Worm (Caenorhabditis elegans): ENCODE results near the gene srx-43.

srx-43 gene

ce11 chrV:16023051-16023450 is 5.3 kb downstream of the srx-43 start, which contains the start of gene cwc-15:
TSS of gene cwc-15 (plus strand) at chrV:16023351.
- no peak for TF ChIP-seq alr-1 (tag; optimal IDR thresholded peaks at IDR 0.05)
- TF ChIP-seq zag-1 (tag; optimal IDR thresholded peaks at IDR 0.05), result no peak
- no peak for TF ChIP-seq fos-1 (tag; optimal IDR thresholded peaks at IDR 0.05)
- TF ChIP-seq dmd-4 (tag; optimal IDR thresholded peaks at IDR 0.05), result no peak

- TF ChIP-seq snpc-4 (tag; optimal IDR thresholded peaks at IDR 0.05) (no peak), nhr-6 (tag; optimal IDR thresholded peaks at IDR 0.05) (no peak), elt-3 (tag; optimal IDR thresholded peaks at IDR 0.05) (no peak), blmp-1 (tag; optimal IDR thresholded peaks at IDR 0.05; ENCODE audit: insufficient read depth) (no peak), ama-1 (optimal IDR thresholded peaks at IDR 0.05) (no peak), nhr-129 (tag; optimal IDR thresholded peaks at IDR 0.05) (no peak)
Observed at ce11 chrV:16023559-16023958, 5.8 kb downstream of the srx-43 start.

- TF ChIP-seq ztf-4 (tag; optimal IDR thresholded peaks at IDR 0.05) (no peak), snpc-4 (tag; optimal IDR thresholded peaks at IDR 0.05) (no peak), ceh-82 (tag; optimal IDR thresholded peaks at IDR 0.05) (no peak), lin-11 (tag; optimal IDR thresholded peaks at IDR 0.05) (no peak), mbf-1 (tag; optimal IDR thresholded peaks at IDR 0.05) (no peak), nhr-21 (tag; optimal IDR thresholded peaks at IDR 0.05) (no peak), ceh-16 (tag; optimal IDR thresholded peaks at IDR 0.05) (no peak), mdl-1 (tag; optimal IDR thresholded peaks at IDR 0.05) (no peak), mab-5 (tag; optimal IDR thresholded peaks at IDR 0.05) (no peak), fos-1 (tag; optimal IDR thresholded peaks at IDR 0.05) (no peak), sma-3 (GFP tag; optimal IDR thresholded peaks at IDR 0.05) (no peak), elt-3 (tag; optimal IDR thresholded peaks at IDR 0.05) (no peak), sem-4 (tag; optimal IDR thresholded peaks at IDR 0.05) (no peak), R02D3.7 (tag; optimal IDR thresholded peaks at IDR 0.05) (no peak)
Observed at ce11 chrV:16024300-16024699, 6.5 kb downstream of the srx-43 start, which contains the start of gene T10C6.6. TSS of gene T10C6.6 (plus strand) at chrV:16024326.

- TF ChIP-seq ama-1 (optimal IDR thresholded peaks at IDR 0.05) (no peak), egl-27 (tag; optimal IDR thresholded peaks at IDR 0.05) (no peak), nhr-25 (tag; optimal IDR thresholded peaks at IDR 0.05) (no peak), ztf-1 (GFP tag; conservative IDR thresholded peaks at IDR 0.05) (no peak)
Observed at ce11 chrV:16024917-16025316, 7.1 kb downstream of the srx-43 start.

ce11 chrV:16029237-16029636 is 11.5 kb downstream of the srx-43 start:
- TF ChIP-seq ztf-4 (tag; optimal IDR thresholded peaks at IDR 0.05), result no peak
- TF ChIP-seq elt-1 (tag; optimal IDR thresholded peaks at IDR 0.05), result no peak
- no peak for TF ChIP-seq Y55F3AM.14 (GFP tag; optimal IDR thresholded peaks at IDR 0.05)
- TF ChIP-seq nhr-6 (tag; optimal IDR thresholded peaks at IDR 0.05), result no peak
- TF ChIP-seq nhr-11 (tag; optimal IDR thresholded peaks at IDR 0.05), result no peak
- TF ChIP-seq nhr-129 (tag; optimal IDR thresholded peaks at IDR 0.05), result no peak
- TF ChIP-seq dmd-4 (tag; optimal IDR thresholded peaks at IDR 0.05), result no peak
- no peak for TF ChIP-seq sma-3 (GFP tag; optimal IDR thresholded peaks at IDR 0.05)
- TF ChIP-seq ztf-1 (GFP tag; conservative IDR thresholded peaks at IDR 0.05), result no peak
- TF ChIP-seq snpc-4 (tag; optimal IDR thresholded peaks at IDR 0.05), result no peak
- no peak for TF ChIP-seq lin-13 (GFP tag; optimal IDR thresholded peaks at IDR 0.05)
- no peak for TF ChIP-seq zag-1 (tag; optimal IDR thresholded peaks at IDR 0.05)
- no peak for TF ChIP-seq alr-1 (tag; optimal IDR thresholded peaks at IDR 0.05)

ce11 chrV:16031571-16031970 is 13.8 kb downstream of the srx-43 start, which contains the start of gene T10C6.7:
TSS of gene T10C6.7 (minus strand) at chrV:16031713.
- TF ChIP-seq crh-2 (tag; optimal IDR thresholded peaks at IDR 0.05) (no peak), peb-1 (tag; optimal IDR thresholded peaks at IDR 0.05) (no peak), nhr-21 (tag; optimal IDR thresholded peaks at IDR 0.05) (no peak), zag-1 (tag; optimal IDR thresholded peaks at IDR 0.05) (no peak), skn-1 (tag; optimal IDR thresholded peaks at IDR 0.05) (no peak), mab-5 (tag; optimal IDR thresholded peaks at IDR 0.05) (no peak), elt-1 (tag; optimal IDR thresholded peaks at IDR 0.05) (no peak), F13H6.1 (tag; optimal IDR thresholded peaks at IDR 0.05) (no peak), nhr-10 (tag; optimal IDR thresholded peaks at IDR 0.05) (no peak), sem-4 (tag; optimal IDR thresholded peaks at IDR 0.05) (no peak), ceh-16 (tag; optimal IDR thresholded peaks at IDR 0.05) (no peak), mbf-1 (tag; optimal IDR thresholded peaks at IDR 0.05) (no peak), elt-3 (tag; optimal IDR thresholded peaks at IDR 0.05) (no peak), unc-39 (tag; optimal IDR thresholded peaks at IDR 0.05) (no peak), nhr-6 (tag; optimal IDR thresholded peaks at IDR 0.05) (no peak)

Measured in whole organism, L2 larva.